Fruit fly (Drosophila melanogaster) whole organism, embryonic: Measurements from ENCODE around the gene CG10993.

ENCODE experiments used
- Abd-B ChIP-seq: fragments of 200-800 bp; sonication (Bioruptor generic); optimal IDR thresholded peaks from 2 replicates; lab custom pipeline; 2018; ENCODE audit warnings: missing biosample characterization, mild to moderate bottlenecking, missing genetic modification characterization, moderate library complexity
- Bdp1 ChIP-seq: fragments of 200-800 bp; sonication (Bioruptor generic); optimal IDR thresholded peaks from 3 replicates; lab custom pipeline; 2016; ENCODE audit warnings: missing biosample characterization, missing genetic modification characterization
- Bgb ChIP-seq: fragments of 200-800 bp; sonication (Bioruptor generic); IDR thresholded peaks from 2 replicates; pipeline ENCODE4 v1.3.6; 2022; ENCODE audit warnings: missing biosample characterization, missing genetic modification characterization; ENCODE audit not compliant: partially characterized antibody
- C15 ChIP-seq: fragments of 200-800 bp; sonication (Bioruptor generic); IDR thresholded peaks from 3 replicates; pipeline ENCODE4 v1.3.6; 2022; ENCODE audit warnings: missing biosample characterization, missing genetic modification characterization
- CG10274 ChIP-seq: fragments of 200-800 bp; sonication (Bioruptor generic); optimal IDR thresholded peaks from 3 replicates; lab custom pipeline; 2017; ENCODE audit warnings: missing biosample characterization, mild to moderate bottlenecking, missing genetic modification characterization
- CG10543 ChIP-seq: fragments of 200-800 bp; sonication (Bioruptor generic); optimal IDR thresholded peaks from 3 replicates; lab custom pipeline; 2017; ENCODE audit warnings: missing biosample characterization, mild to moderate bottlenecking, missing genetic modification characterization, moderate library complexity
- CG10565 ChIP-seq: fragments of 200-800 bp; sonication (Bioruptor generic); optimal IDR thresholded peaks from 3 replicates; lab custom pipeline; 2016; ENCODE audit warnings: missing biosample characterization, mild to moderate bottlenecking, missing genetic modification characterization
- CG10654 ChIP-seq: fragments of 200-800 bp; sonication (Bioruptor generic); optimal IDR thresholded peaks from 2 replicates; lab custom pipeline; 2016; ENCODE audit warnings: missing biosample characterization, missing genetic modification characterization
- CG12236 ChIP-seq: fragments of 200-800 bp; sonication (Bioruptor generic); optimal IDR thresholded peaks from 2 replicates; lab custom pipeline; 2016; ENCODE audit warnings: missing biosample characterization, missing genetic modification characterization
- CG13624 ChIP-seq: fragments of 200-800 bp; sonication (Bioruptor generic); optimal IDR thresholded peaks from 2 replicates; lab custom pipeline; 2016; ENCODE audit warnings: missing biosample characterization, missing genetic modification characterization
- CG13894 ChIP-seq: fragments of 200-800 bp; sonication (Bioruptor generic); optimal IDR thresholded peaks from 3 replicates; lab custom pipeline; 2018; ENCODE audit warnings: missing biosample characterization, mild to moderate bottlenecking, missing genetic modification characterization, moderate library complexity
- CG14050 ChIP-seq: fragments of 200-800 bp; sonication (Bioruptor generic); IDR thresholded peaks from 3 replicates; pipeline ENCODE4 v1.3.6; 2022; ENCODE audit warnings: missing biosample characterization, missing genetic modification characterization
- CG16863 ChIP-seq: fragments of 200-800 bp; sonication (Bioruptor generic); optimal IDR thresholded peaks from 3 replicates; lab custom pipeline; 2016; ENCODE audit warnings: missing biosample characterization, missing genetic modification characterization
- CG17328 ChIP-seq: fragments of 200-800 bp; sonication (Bioruptor generic); IDR thresholded peaks from 2 replicates; pipeline ENCODE4 v1.3.6; 2022; ENCODE audit warnings: missing biosample characterization, missing genetic modification characterization
- CG2712 ChIP-seq: fragments of 200-800 bp; optimal IDR thresholded peaks from 3 replicates; lab custom pipeline; 2019; ENCODE audit warnings: missing biosample characterization, mild to moderate bottlenecking, missing genetic modification characterization, moderate library complexity
- CG3995 ChIP-seq: fragments of 200-800 bp; sonication (Bioruptor generic); optimal IDR thresholded peaks from 3 replicates; lab custom pipeline; 2016; ENCODE audit warnings: missing biosample characterization, missing genetic modification characterization
- CG6765 ChIP-seq: fragments of 200-800 bp; sonication (Bioruptor generic); optimal IDR thresholded peaks from 3 replicates; lab custom pipeline; 2017; ENCODE audit warnings: missing biosample characterization, mild to moderate bottlenecking, missing genetic modification characterization
- CG8089 ChIP-seq: fragments of 200-800 bp; sonication (Bioruptor generic); optimal IDR thresholded peaks from 3 replicates; lab custom pipeline; 2016; ENCODE audit warnings: missing biosample characterization, missing genetic modification characterization
- CG8281 ChIP-seq: fragments of 200-800 bp; sonication (Bioruptor generic); optimal IDR thresholded peaks from 2 replicates; lab custom pipeline; 2018; ENCODE audit warnings: missing biosample characterization, mild to moderate bottlenecking, missing genetic modification characterization, moderate library complexity
- CG9609 ChIP-seq: fragments of 200-800 bp; sonication (Bioruptor generic); optimal IDR thresholded peaks from 3 replicates; lab custom pipeline; 2016; ENCODE audit warnings: missing biosample characterization, missing genetic modification characterization
- CrebB ChIP-seq: fragments of 200-800 bp; sonication (Bioruptor generic); optimal IDR thresholded peaks from 3 replicates; lab custom pipeline; 2018; ENCODE audit warnings: missing biosample characterization, mild to moderate bottlenecking, missing genetic modification characterization
- Fer1 ChIP-seq: fragments of 200-800 bp; sonication (Bioruptor generic); optimal IDR thresholded peaks from 2 replicates; lab custom pipeline; 2017; ENCODE audit warnings: missing biosample characterization, mild to moderate bottlenecking, missing genetic modification characterization
- HmgD ChIP-seq: fragments of 200-800 bp; sonication (Bioruptor generic); optimal IDR thresholded peaks from 3 replicates; lab custom pipeline; 2016; ENCODE audit warnings: missing biosample characterization, missing genetic modification characterization
- Lim3 ChIP-seq: fragments of 200-800 bp; sonication (Bioruptor generic); IDR thresholded peaks from 2 replicates; pipeline ENCODE4 v1.3.6; 2022; ENCODE audit warnings: missing biosample characterization, missing genetic modification characterization
- Myb ChIP-seq: fragments of 200-800 bp; sonication (Bioruptor generic); optimal IDR thresholded peaks from 2 replicates; lab custom pipeline; 2016; ENCODE audit warnings: missing biosample characterization, missing genetic modification characterization
- Nf-YA ChIP-seq: fragments of 200-800 bp; sonication (Bioruptor generic); IDR thresholded peaks from 2 replicates; pipeline ENCODE4 v1.3.6; 2022; ENCODE audit warnings: missing biosample characterization, missing genetic modification characterization
- Ptx1 ChIP-seq: fragments of 200-800 bp; sonication (Bioruptor generic); IDR thresholded peaks from 2 replicates; pipeline ENCODE4 v1.3.6; 2022; ENCODE audit warnings: missing biosample characterization, missing genetic modification characterization
- Rx ChIP-seq: fragments of 200-800 bp; sonication (Bioruptor generic); IDR thresholded peaks from 2 replicates; pipeline ENCODE4 v1.3.6; 2022; ENCODE audit warnings: missing biosample characterization, missing genetic modification characterization
- Sox100B ChIP-seq: fragments of 200-800 bp; sonication (Bioruptor generic); optimal IDR thresholded peaks from 3 replicates; lab custom pipeline; 2018; ENCODE audit warnings: missing biosample characterization, mild to moderate bottlenecking, missing genetic modification characterization
- Sox102F ChIP-seq: fragments of 200-800 bp; sonication (Bioruptor generic); optimal IDR thresholded peaks from 2 replicates; lab custom pipeline; 2018; ENCODE audit warnings: missing biosample characterization, mild to moderate bottlenecking, missing genetic modification characterization, moderate library complexity
- ash1 ChIP-seq: fragments of 200-800 bp; sonication (Bioruptor generic); optimal IDR thresholded peaks from 2 replicates; lab custom pipeline; 2018; ENCODE audit warnings: missing biosample characterization, mild to moderate bottlenecking, missing genetic modification characterization
- bigmax ChIP-seq: fragments of 200-800 bp; sonication (Bioruptor generic); optimal IDR thresholded peaks from 2 replicates; lab custom pipeline; 2018; ENCODE audit warnings: missing biosample characterization, mild to moderate bottlenecking, missing genetic modification characterization
- cato ChIP-seq: fragments of 200-800 bp; sonication (Bioruptor generic); optimal IDR thresholded peaks from 2 replicates; lab custom pipeline; 2016; ENCODE audit warnings: missing biosample characterization, missing genetic modification characterization, borderline replicate concordance
- chm ChIP-seq: fragments of 200-800 bp; sonication (Bioruptor generic); IDR thresholded peaks from 2 replicates; pipeline ENCODE4 v1.3.6; 2022; ENCODE audit warnings: missing biosample characterization, missing genetic modification characterization
- dan ChIP-seq: fragments of 200-800 bp; sonication (Bioruptor generic); IDR thresholded peaks from 2 replicates; pipeline ENCODE4 v1.3.6; 2022; ENCODE audit warnings: missing biosample characterization, missing genetic modification characterization
- en ChIP-seq: fragments of 200-800 bp; sonication (Bioruptor generic); optimal IDR thresholded peaks from 2 replicates; lab custom pipeline; 2016; ENCODE audit warnings: missing biosample characterization, missing genetic modification characterization
- fru ChIP-seq: fragments of >200 bp; optimal IDR thresholded peaks from 2 replicates; lab custom pipeline; 2017
- insv ChIP-seq, 2 experiments: fragments of 200-800 bp; sonication (Bioruptor generic); optimal IDR thresholded peaks; 3 replicates each; lab custom pipeline; 2016 to 2018; ENCODE audit warnings: missing biosample characterization in 2 of 2, missing genetic modification characterization in 2 of 2
- jigr1 ChIP-seq: fragments of 200-800 bp; sonication (Bioruptor generic); IDR thresholded peaks from 3 replicates; pipeline ENCODE4 v1.3.6; 2022; ENCODE audit warnings: missing biosample characterization, missing genetic modification characterization
- klu ChIP-seq: fragments of 200-800 bp; sonication (Bioruptor generic); IDR thresholded peaks from 2 replicates; pipeline ENCODE4 v1.3.6; 2022; ENCODE audit warnings: missing biosample characterization, missing genetic modification characterization
- lov ChIP-seq, 2 experiments: fragments of 200-800 bp in 1 of 2; fragments of >200 bp in 1 of 2; sonication (Bioruptor generic) in 1 of 2; IDR thresholded peaks in 1 of 2; optimal IDR thresholded peaks in 1 of 2; 2 replicates in 1 of 2; 3 replicates in 1 of 2; pipeline versions ENCODE4 v1.3.6 to Lab custom; 2017 to 2022; ENCODE audit warnings: missing biosample characterization in 1 of 2, missing genetic modification characterization in 1 of 2
- luna ChIP-seq: fragments of 200-800 bp; sonication (Bioruptor generic); optimal IDR thresholded peaks from 2 replicates; lab custom pipeline; 2016; ENCODE audit warnings: missing biosample characterization, missing genetic modification characterization
- onecut ChIP-seq: fragments of 200-800 bp; sonication (Bioruptor generic); IDR thresholded peaks from 2 replicates; pipeline ENCODE4 v1.3.6; 2022; ENCODE audit warnings: missing biosample characterization, missing genetic modification characterization
- peb ChIP-seq: fragments of 200-800 bp; sonication (Bioruptor generic); IDR thresholded peaks from 2 replicates; pipeline ENCODE4 v1.3.6; 2022; ENCODE audit warnings: missing biosample characterization, missing genetic modification characterization
- ranshi ChIP-seq: fragments of 200-800 bp; sonication (Bioruptor generic); IDR thresholded peaks from 2 replicates; pipeline ENCODE4 v1.3.6; 2022; ENCODE audit warnings: missing biosample characterization, missing genetic modification characterization
- trem ChIP-seq: fragments of 200-800 bp; optimal IDR thresholded peaks from 3 replicates; lab custom pipeline; 2019; ENCODE audit warnings: missing biosample characterization, mild to moderate bottlenecking, missing genetic modification characterization, moderate library complexity
- tx ChIP-seq: fragments of 200-800 bp; sonication (Bioruptor generic); optimal IDR thresholded peaks from 2 replicates; lab custom pipeline; 2016; ENCODE audit warnings: missing biosample characterization, missing genetic modification characterization
- usp ChIP-seq: fragments of >200 bp; optimal IDR thresholded peaks from 2 replicates; lab custom pipeline; 2017; ENCODE audit warnings: missing biosample characterization, missing genetic modification characterization
- z ChIP-seq: fragments of 200-800 bp; sonication (Bioruptor generic); IDR thresholded peaks from 3 replicates; pipeline ENCODE4 v1.3.6; 2022; ENCODE audit warnings: missing biosample characterization, missing genetic modification characterization

CG10993 gene

dm6 chrX:13748906-13749872 is 41.7 kb downstream of the CG10993 start (continued):
- peak; percentile 75 for TF ChIP-seq CG2712 (tag; lab: Kevin White, UChicago)
- TF ChIP-seq CG10543 = no peak
- TF ChIP-seq C15 (GFP tag; lab: Robert Waterston, UW) = 0 out of 3 replicates have a peak, but pooled peaks have one; percentile 7
- peak; percentile 97 for TF ChIP-seq CG13624 (GFP tag; lab: Kevin White, UChicago)
- TF ChIP-seq chm (GFP tag; lab: Robert Waterston, UW) = peak; percentile 73; the same call in 1 of the 2 replicates
- no peak for TF ChIP-seq luna (GFP tag; lab: Kevin White, UChicago)
- TF ChIP-seq CG9609 (GFP tag; lab: Kevin White, UChicago) = no peak
- TF ChIP-seq CG13894 (tag; lab: Kevin White, UChicago) = peak; percentile 3
- TF ChIP-seq Ptx1 = peak; percentile 82
- peak; percentile 24; the same call in 1 of the 2 replicates for TF ChIP-seq klu (GFP tag; lab: Robert Waterston, UW)
- TF ChIP-seq z (GFP tag; lab: Robert Waterston, UW) = no peak
- no peak for TF ChIP-seq Bdp1 (GFP tag; lab: Kevin White, UChicago)
- peak; percentile 58; the same call in 2 of the 3 replicates for TF ChIP-seq CG14050 (GFP tag; lab: Robert Waterston, UW)
- TF ChIP-seq Sox102F (GFP tag; lab: Kevin White, UChicago) = peak; percentile 69
- no peak for TF ChIP-seq en (GFP tag; lab: Kevin White, UChicago)
- no peak for TF ChIP-seq lov (optimal IDR thresholded peaks at IDR 0.05; lab: Kevin White, UChicago)
- no peak for TF ChIP-seq lov (GFP tag; IDR thresholded peaks at IDR 0.05; lab: Robert Waterston, UW)
- no peak for TF ChIP-seq ash1
- TF ChIP-seq tx (GFP tag; lab: Kevin White, UChicago) = no peak
- peak; percentile 69 for TF ChIP-seq Sox100B (GFP tag; lab: Kevin White, UChicago)
- TF ChIP-seq usp = no peak
- TF ChIP-seq peb = 0 out of 2 replicates have a peak, but pooled peaks have one; percentile 8
- no peak for TF ChIP-seq CG8281
- TF ChIP-seq CG17328 (GFP tag; lab: Robert Waterston, UW) = peak; percentile 50
- peak; percentile 33; the same call in 1 of the 2 replicates for TF ChIP-seq onecut (GFP tag; lab: Robert Waterston, UW)
- peak; percentile 22 for TF ChIP-seq CG6765 (GFP tag; lab: Kevin White, UChicago)
- TF ChIP-seq CG12236 (GFP tag; lab: Kevin White, UChicago) = no peak
- TF ChIP-seq fru (lab: Kevin White, UChicago) = no peak
- no peak for TF ChIP-seq bigmax
- peak; percentile 6 for TF ChIP-seq CG10274 (GFP tag; lab: Kevin White, UChicago)
- 0 out of 2 replicates have a peak, but pooled peaks have one; percentile 35 for TF ChIP-seq Lim3
- TF ChIP-seq Rx (GFP tag; lab: Robert Waterston, UW) = peak; percentile 21; the same call in 1 of the 2 replicates
- no peak for TF ChIP-seq CG10565
- no peak for TF ChIP-seq trem (tag; lab: Kevin White, UChicago)
- TF ChIP-seq CG3995 = no peak
- TF ChIP-seq CG16863 (GFP tag; lab: Kevin White, UChicago) = peak; percentile 5
- no peak for TF ChIP-seq cato (GFP tag; lab: Kevin White, UChicago)
- peak; percentile 31 for TF ChIP-seq Abd-B (GFP tag; lab: Kevin White, UChicago)
- peak; percentile 21 for TF ChIP-seq CG10654
- TF ChIP-seq HmgD (GFP tag; lab: Kevin White, UChicago) = no peak
- TF ChIP-seq ranshi (GFP tag; lab: Robert Waterston, UW) = 0 out of 2 replicates have a peak, but pooled peaks have one; percentile 75
- TF ChIP-seq CrebB (tag; lab: Kevin White, UChicago) = peak; percentile 20
- TF ChIP-seq dan (GFP tag; lab: Robert Waterston, UW) = no peak
- no peak for TF ChIP-seq insv (GFP tag; optimal IDR thresholded peaks at IDR 0.05; lab: Kevin White, UChicago)
- peak; percentile 7 for TF ChIP-seq Myb (GFP tag; lab: Kevin White, UChicago)
- TF ChIP-seq Bgb (GFP tag; lab: Robert Waterston, UW) = no peak
- TF ChIP-seq jigr1 (GFP tag; lab: Robert Waterston, UW) = no peak
- TF ChIP-seq Nf-YA (GFP tag; lab: Robert Waterston, UW) = no peak; the same call in 1 of the 2 replicates
- peak; percentile 78 for TF ChIP-seq Fer1 (GFP tag; lab: Kevin White, UChicago)
- no peak for TF ChIP-seq CG8089 (GFP tag; lab: Kevin White, UChicago)
